Fruit fly (Drosophila melanogaster) whole organism, wandering third instar larva: ENCODE results near the gene CG17982.

ENCODE experiments used
- Abd-B ChIP-seq: fragments of >200 bp; optimal IDR thresholded peaks from 2 replicates; lab custom pipeline; 2017; ENCODE audit warnings: missing biosample characterization, missing genetic modification characterization
- CG32264 ChIP-seq: fragments of 200-800 bp; sonication (Bioruptor generic); optimal IDR thresholded peaks from 2 replicates; lab custom pipeline; 2016; ENCODE audit warnings: missing biosample characterization, missing genetic modification characterization
- CG9705 ChIP-seq: fragments of 200-800 bp; sonication (Bioruptor generic); optimal IDR thresholded peaks from 2 replicates; lab custom pipeline; 2018; ENCODE audit warnings: missing biosample characterization, mild to moderate bottlenecking, missing genetic modification characterization
- CrebA ChIP-seq: fragments of 200-800 bp; sonication (Bioruptor generic); optimal IDR thresholded peaks from 2 replicates; lab custom pipeline; 2016; ENCODE audit warnings: missing biosample characterization, mild to moderate bottlenecking, missing genetic modification characterization, borderline replicate concordance
- Dfd ChIP-seq: fragments of >200 bp; optimal IDR thresholded peaks from 2 replicates; lab custom pipeline; 2017; ENCODE audit warnings: missing biosample characterization, missing genetic modification characterization
- Dif ChIP-seq: fragments of 200-275, 200-300 bp; sonication (Bioruptor generic); optimal IDR thresholded peaks from 2 replicates; lab custom pipeline; 2018; ENCODE audit warnings: missing biosample characterization, missing genetic modification characterization; ENCODE audit not compliant: partially characterized antibody
- HLH106 ChIP-seq: fragments of 200-800 bp; optimal IDR thresholded peaks from 3 replicates; lab custom pipeline; 2019; ENCODE audit warnings: missing biosample characterization, mild to moderate bottlenecking, missing genetic modification characterization, moderate library complexity
- Hnf4 ChIP-seq: fragments of 200-800 bp; sonication (Bioruptor generic); optimal IDR thresholded peaks from 2 replicates; lab custom pipeline; 2016; ENCODE audit warnings: missing biosample characterization, mild to moderate bottlenecking, missing genetic modification characterization
- Hr78 ChIP-seq: fragments of >200 bp; optimal IDR thresholded peaks from 2 replicates; lab custom pipeline; 2017; ENCODE audit warnings: missing biosample characterization, missing genetic modification characterization
- Hr83 ChIP-seq: fragments of 200-300 bp; sonication (Bioruptor generic); optimal IDR thresholded peaks from 2 replicates; lab custom pipeline; 2016; ENCODE audit warnings: missing biosample characterization, mild to moderate bottlenecking, missing genetic modification characterization, moderate library complexity; ENCODE audit not compliant: poor library complexity, severe bottlenecking
- Jra ChIP-seq: sonication (Bioruptor generic); optimal IDR thresholded peaks from 2 replicates; lab custom pipeline; 2016; ENCODE audit warnings: missing biosample characterization, missing genetic modification characterization
- Mio ChIP-seq: sonication (Bioruptor generic); optimal IDR thresholded peaks from 2 replicates; lab custom pipeline; 2016; ENCODE audit warnings: missing biosample characterization, missing genetic modification characterization
- OdsH ChIP-seq: fragments of 200-800 bp; sonication (Bioruptor generic); optimal IDR thresholded peaks from 2 replicates; lab custom pipeline; 2016; ENCODE audit warnings: missing biosample characterization, mild to moderate bottlenecking, missing genetic modification characterization
- Rel ChIP-seq, 2 experiments: fragments of 200-800 bp; sonication (Bioruptor generic) in 1 of 2; optimal IDR thresholded peaks; 2 replicates in 1 of 2; 3 replicates in 1 of 2; lab custom pipeline; 2016 to 2019; ENCODE audit warnings: mild to moderate bottlenecking in 2 of 2, missing biosample characterization in 2 of 2, missing genetic modification characterization in 2 of 2, moderate library complexity in 1 of 2
- Sp1 ChIP-seq: fragments of 200-800 bp; sonication (Bioruptor generic); optimal IDR thresholded peaks from 3 replicates; lab custom pipeline; 2019; ENCODE audit warnings: missing biosample characterization, mild to moderate bottlenecking, missing genetic modification characterization, moderate library complexity
- Vsx2 ChIP-seq: fragments of 200-300, 225-300 bp; sonication (Bioruptor generic); optimal IDR thresholded peaks from 2 replicates; lab custom pipeline; 2018; ENCODE audit warnings: missing biosample characterization, missing genetic modification characterization; ENCODE audit not compliant: partially characterized antibody
- br ChIP-seq: fragments of 200-800 bp; sonication (Bioruptor generic); optimal IDR thresholded peaks from 2 replicates; lab custom pipeline; 2016; ENCODE audit warnings: missing biosample characterization, missing genetic modification characterization
- brk ChIP-seq: fragments of 200-800 bp; sonication (Bioruptor generic); optimal IDR thresholded peaks from 2 replicates; lab custom pipeline; 2016; ENCODE audit warnings: missing biosample characterization, mild to moderate bottlenecking, missing genetic modification characterization
- dl ChIP-seq, 2 experiments: fragments of 175-275, 200-275 bp in 1 of 2; fragments of 200-275 bp in 1 of 2; sonication (Bioruptor generic); optimal IDR thresholded peaks; lab custom pipeline; 2018; ENCODE audit warnings: mild to moderate bottlenecking in 2 of 2, missing biosample characterization in 2 of 2, missing genetic modification characterization in 2 of 2, moderate library complexity in 2 of 2; ENCODE audit not compliant: partially characterized antibody in 2 of 2, insufficient read depth in 1 of 2
- dmrt93B ChIP-seq: fragments of 200-800 bp; sonication (Bioruptor generic); optimal IDR thresholded peaks from 2 replicates; lab custom pipeline; 2018; ENCODE audit warnings: missing biosample characterization, mild to moderate bottlenecking, missing genetic modification characterization
- dsf ChIP-seq: sonication (Bioruptor generic); optimal IDR thresholded peaks from 2 replicates; lab custom pipeline; 2016; ENCODE audit warnings: missing biosample characterization, missing genetic modification characterization, borderline replicate concordance
- ey ChIP-seq: fragments of 200-800 bp; sonication (Bioruptor generic); optimal IDR thresholded peaks from 2 replicates; lab custom pipeline; 2016; ENCODE audit warnings: missing biosample characterization, missing genetic modification characterization
- foxo ChIP-seq, 2 experiments: fragments of 200-800 bp; sonication (Bioruptor generic); optimal IDR thresholded peaks; 2 replicates in 1 of 2; 3 replicates in 1 of 2; lab custom pipeline; 2016 to 2017; ENCODE audit warnings: missing biosample characterization in 2 of 2, missing genetic modification characterization in 2 of 2
- fru ChIP-seq: fragments of 200-800 bp; sonication (Bioruptor generic); optimal IDR thresholded peaks from 3 replicates; lab custom pipeline; 2016; ENCODE audit warnings: missing biosample characterization, mild to moderate bottlenecking, missing genetic modification characterization
- h ChIP-seq: fragments of 200-800 bp; sonication (Bioruptor generic); optimal IDR thresholded peaks from 3 replicates; lab custom pipeline; 2016; ENCODE audit warnings: missing biosample characterization, mild to moderate bottlenecking, missing genetic modification characterization
- jim ChIP-seq: fragments of 175-275, 200-325 bp; sonication (Bioruptor generic); optimal IDR thresholded peaks from 2 replicates; lab custom pipeline; 2016; ENCODE audit warnings: missing biosample characterization, mild to moderate bottlenecking, missing genetic modification characterization
- lola ChIP-seq: fragments of >200 bp; optimal IDR thresholded peaks from 2 replicates; lab custom pipeline; 2017; ENCODE audit warnings: missing biosample characterization, missing genetic modification characterization
- pan ChIP-seq: fragments of >200 bp; optimal IDR thresholded peaks from 2 replicates; lab custom pipeline; 2017
- psq ChIP-seq: fragments of 200-800 bp; sonication (Bioruptor generic); optimal IDR thresholded peaks from 3 replicates; lab custom pipeline; 2017; ENCODE audit warnings: missing biosample characterization, mild to moderate bottlenecking, missing genetic modification characterization, moderate library complexity
- rgr ChIP-seq: fragments of 200-800 bp; sonication (Bioruptor generic); optimal IDR thresholded peaks from 3 replicates; lab custom pipeline; 2016; ENCODE audit warnings: missing biosample characterization, mild to moderate bottlenecking, missing genetic modification characterization
- sv ChIP-seq: fragments of 200-800 bp; sonication (Bioruptor generic); optimal IDR thresholded peaks from 3 replicates; lab custom pipeline; 2016; ENCODE audit warnings: missing biosample characterization, missing genetic modification characterization

Gene CG17982

DNA sequence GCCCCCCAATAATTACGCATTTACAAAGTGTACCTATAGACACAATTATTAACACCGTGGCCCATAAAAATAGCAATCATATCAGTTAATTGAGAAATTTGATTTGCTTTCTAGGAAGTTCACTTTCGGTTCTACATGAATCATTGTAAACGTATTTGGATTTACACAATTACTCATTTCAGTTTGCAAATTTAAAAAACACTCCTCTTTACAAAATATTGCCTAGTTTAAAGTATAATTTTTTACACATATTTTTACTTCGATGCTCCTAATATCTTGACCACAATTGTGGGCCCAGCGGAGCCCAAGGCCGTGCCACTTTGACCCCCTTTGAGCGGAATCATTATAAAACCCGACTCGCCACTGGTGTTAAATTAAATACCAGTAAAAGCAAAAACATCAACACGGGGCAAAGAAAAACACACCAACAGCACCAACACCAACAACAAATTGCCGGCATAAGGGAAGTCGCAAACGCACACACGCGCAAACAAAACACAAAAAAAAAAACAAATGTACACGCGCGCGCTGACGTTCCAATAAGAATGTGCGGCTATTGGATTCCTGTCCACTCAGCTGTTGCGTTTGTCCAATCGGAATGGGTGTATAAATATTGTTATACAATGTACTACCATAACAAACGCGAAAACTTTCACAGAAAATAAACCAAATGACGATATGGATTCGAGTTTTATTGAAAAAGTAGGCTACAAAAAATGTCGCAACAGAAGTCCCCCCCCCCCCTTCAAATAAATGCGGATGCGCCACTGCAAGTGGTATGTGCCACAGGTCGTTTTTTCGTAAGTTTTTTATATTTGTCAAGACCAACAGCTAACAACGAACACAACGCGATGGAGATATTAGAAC lies 28.9 kb downstream of the CG17982 start (continued):
- TF ChIP-seq HLH106 (tag; lab: Kevin White, UChicago) = peak; percentile 29
- TF ChIP-seq Mio (GFP tag; lab: Kevin White, UChicago) = no peak
- TF ChIP-seq Dif = no peak
- TF ChIP-seq h (GFP tag; lab: Kevin White, UChicago) = peak; percentile 20
- TF ChIP-seq psq (GFP tag; lab: Kevin White, UChicago) = peak; percentile 7
- TF ChIP-seq, all 38 proteins: peak for 9

DNA sequence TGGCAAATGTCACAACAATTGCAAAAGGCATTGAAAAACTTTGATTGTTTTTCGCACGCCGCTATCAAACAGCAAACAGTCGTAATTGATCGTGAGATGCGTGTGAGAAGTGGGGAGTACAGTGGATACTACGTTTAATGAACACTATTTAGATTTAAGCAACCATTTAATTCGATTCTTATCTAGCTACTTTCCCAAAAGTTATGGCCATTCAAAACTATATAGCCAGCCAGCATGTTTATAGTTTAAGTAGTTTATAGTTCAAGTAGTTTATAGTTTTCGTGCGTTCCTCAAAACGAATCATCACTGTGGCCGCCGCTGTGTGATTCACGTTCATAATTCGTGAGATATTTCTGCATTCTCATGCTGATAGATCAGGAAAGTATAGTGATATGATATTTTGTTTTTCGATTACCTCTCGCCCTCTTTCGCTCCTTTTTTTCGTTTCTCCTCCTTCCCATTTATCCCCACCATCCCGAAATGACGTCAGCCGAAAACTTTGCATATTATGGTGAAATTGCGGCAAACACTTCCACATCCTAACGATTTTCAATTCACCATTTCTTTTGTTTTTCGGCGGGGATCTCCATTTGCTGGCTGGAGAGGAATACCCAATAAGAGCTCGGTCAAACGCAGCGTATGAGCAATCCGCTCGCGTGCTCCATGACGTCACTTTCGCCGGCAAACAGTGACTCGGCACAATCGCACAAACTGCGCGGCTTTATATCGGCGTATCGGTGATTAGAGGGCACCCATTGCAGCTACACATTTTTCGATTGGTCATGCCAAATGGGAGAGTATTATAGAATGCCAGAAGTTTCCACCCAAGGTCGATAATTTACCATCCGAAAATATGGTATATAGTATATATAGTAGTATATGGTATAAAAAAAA lies 30.0 kb downstream of the CG17982 start:
- TF ChIP-seq Rel (GFP tag; optimal IDR thresholded peaks at IDR 0.05; lab: Kevin White, UChicago) = no peak
- TF ChIP-seq Rel (tag; optimal IDR thresholded peaks at IDR 0.05; lab: Kevin White, UChicago) = peak; percentile 91
- TF ChIP-seq CrebA = no peak
- TF ChIP-seq psq (GFP tag; lab: Kevin White, UChicago) = peak; percentile 36
- TF ChIP-seq ey (GFP tag; lab: Kevin White, UChicago) = peak; percentile 17
- TF ChIP-seq Abd-B (GFP tag; lab: Kevin White, UChicago) = no peak
- peak; percentile 47 for TF ChIP-seq br (GFP tag; lab: Kevin White, UChicago)
- peak; percentile 29 for TF ChIP-seq sv (GFP tag; lab: Kevin White, UChicago)
- TF ChIP-seq Jra (GFP tag; lab: Kevin White, UChicago) = no peak
- no peak for TF ChIP-seq Dif
- TF ChIP-seq Dfd = no peak
- TF ChIP-seq HLH106 (tag; lab: Kevin White, UChicago) = peak; percentile 22
- TF ChIP-seq dsf (GFP tag; lab: Kevin White, UChicago) = no peak
- peak in 1 of 2 experiments; percentile 58 for TF ChIP-seq foxo (GFP tag; optimal IDR thresholded peaks at IDR 0.05; lab: Kevin White, UChicago)
- peak; percentile 46 for TF ChIP-seq h (GFP tag; lab: Kevin White, UChicago)
- no peak for TF ChIP-seq dmrt93B (GFP tag; lab: Kevin White, UChicago)
- TF ChIP-seq Hnf4 (GFP tag; lab: Kevin White, UChicago) = peak; percentile 27
- TF ChIP-seq fru = peak; percentile 42
- TF ChIP-seq jim (GFP tag; lab: Kevin White, UChicago) = no peak
- TF ChIP-seq dl (GFP tag; optimal IDR thresholded peaks at IDR 0.05; lab: Kevin White, UChicago; ENCODE audit: insufficient read depth in 1 of 2, partially characterized antibody in 2 of 2) = no peak
- no peak for TF ChIP-seq Hr78 (GFP tag; lab: Kevin White, UChicago)
- TF ChIP-seq rgr (GFP tag; lab: Kevin White, UChicago) = peak; percentile 33

DNA sequence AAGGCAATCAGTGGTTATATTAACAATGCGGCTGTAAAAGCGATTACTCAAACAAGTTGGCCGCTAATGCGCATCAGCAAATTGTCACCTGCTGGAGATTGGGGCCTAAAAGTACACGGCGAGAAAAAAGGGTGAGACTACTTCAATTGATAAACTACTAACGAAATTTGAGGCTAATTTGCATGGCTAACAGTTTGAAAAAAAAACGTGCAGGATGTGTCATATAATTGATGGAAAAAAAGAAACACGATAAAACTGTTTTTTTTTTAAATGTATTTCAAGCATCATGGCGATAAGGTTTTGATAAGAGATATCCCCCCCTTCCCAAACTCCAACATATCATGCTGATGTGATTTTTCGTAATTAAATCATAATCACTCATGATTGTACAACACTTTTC lies 30.9 kb downstream of the CG17982 start:
- TF ChIP-seq HLH106 (tag; lab: Kevin White, UChicago) (no peak), CG32264 (GFP tag; lab: Kevin White, UChicago) (no peak), ey (GFP tag; lab: Kevin White, UChicago) (peak; percentile 53), foxo (GFP tag; optimal IDR thresholded peaks at IDR 0.05; lab: Kevin White, UChicago) (peak in 1 of 2 experiments; percentile 58), rgr (GFP tag; lab: Kevin White, UChicago) (peak; percentile 32), OdsH (GFP tag; lab: Kevin White, UChicago) (peak; percentile 20), Sp1 (GFP tag; lab: Kevin White, UChicago) (peak; percentile 27), Hr78 (GFP tag; lab: Kevin White, UChicago) (no peak), CrebA (no peak), Hr83 (no peak), Dfd (peak; percentile 40), Vsx2 (GFP tag; lab: Kevin White, UChicago) (no peak), dsf (GFP tag; lab: Kevin White, UChicago) (no peak), pan (lab: Kevin White, UChicago) (no peak), CG9705 (GFP tag; lab: Kevin White, UChicago) (no peak), lola (GFP tag; lab: Kevin White, UChicago) (no peak), psq (GFP tag; lab: Kevin White, UChicago) (no peak), fru (peak; percentile 62), brk (no peak), h (GFP tag; lab: Kevin White, UChicago) (peak; percentile 11), dl (GFP tag; optimal IDR thresholded peaks at IDR 0.05; lab: Kevin White, UChicago; ENCODE audit: insufficient read depth in 1 of 2, partially characterized antibody in 2 of 2) (no peak), br (GFP tag; lab: Kevin White, UChicago) (no peak)
